Fruit fly (Drosophila melanogaster): ENCODE results near the gene Efa6.

Efa6 gene

DNA sequence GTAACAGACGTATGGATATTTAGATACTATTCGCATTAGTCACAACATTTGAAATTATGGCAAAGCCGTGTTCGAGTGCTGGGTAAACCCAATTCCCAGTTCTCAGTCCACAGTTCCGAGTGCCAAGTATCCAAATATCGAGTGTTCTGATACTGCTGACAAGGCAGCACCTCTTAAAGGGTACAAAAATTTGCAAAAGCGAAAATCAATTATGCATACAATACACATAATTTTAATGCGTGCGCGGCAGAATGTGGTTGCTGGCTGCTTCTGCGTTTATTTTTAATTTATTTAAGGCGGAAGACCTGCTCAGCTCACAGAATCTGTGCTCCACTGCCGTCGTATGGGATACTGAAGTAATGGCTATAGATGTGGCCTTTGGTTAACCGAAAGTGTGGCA is 34.9 kb upstream of the Efa6 start:
- TF ChIP-seq prd (optimal IDR thresholded peaks at IDR 0.05) (no peak), prd (GFP tag; IDR thresholded peaks at IDR 0.05) (0 out of 3 replicates have a peak, but pooled peaks have one; percentile 13), slbo (GFP tag; IDR thresholded peaks at IDR 0.05) (0 out of 2 replicates have a peak, but pooled peaks have one; percentile 25), vvl (GFP tag; IDR thresholded peaks at IDR 0.05) (0 out of 2 replicates have a peak, but pooled peaks have one; percentile 31), Dip2 (GFP tag; IDR thresholded peaks at IDR 0.05) (no peak), CG2202 (tag; optimal IDR thresholded peaks at IDR 0.05) (no peak), Med (GFP tag) (peak; percentile 57)

DNA sequence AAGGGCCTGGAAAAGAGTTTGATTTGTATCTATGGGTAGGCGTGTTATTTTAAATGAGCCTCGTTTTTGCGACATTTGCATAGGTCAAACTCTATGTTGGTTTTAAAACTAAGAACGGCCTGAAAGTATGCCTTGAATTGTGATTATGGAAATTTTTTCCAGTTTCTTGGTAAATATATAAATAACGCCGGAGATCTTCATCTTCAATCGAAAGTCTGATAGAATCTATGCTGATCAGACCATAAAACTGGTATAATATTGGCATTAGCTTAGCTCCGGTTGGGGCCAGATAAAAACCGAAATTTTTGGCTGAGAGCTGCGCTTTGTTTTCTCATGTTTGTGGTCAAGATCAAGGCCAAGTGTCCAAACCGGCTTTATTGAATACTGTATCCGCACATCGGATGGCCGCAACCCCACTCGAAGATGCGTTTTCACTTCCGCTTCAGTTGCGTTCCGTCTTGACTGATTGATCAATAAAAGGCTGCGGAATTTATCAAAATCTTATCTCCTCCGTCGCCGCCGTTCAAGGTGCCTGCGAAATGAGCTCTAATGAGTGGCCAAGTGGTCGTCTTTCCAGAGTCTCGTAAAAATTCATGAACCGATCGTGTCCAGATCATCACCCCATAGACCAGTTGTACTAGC is 30.3 kb upstream of the Efa6 start:
- TF ChIP-seq ftz-f1 (GFP tag; optimal IDR thresholded peaks at IDR 0.05) (peak; percentile 16), zen (tag; optimal IDR thresholded peaks at IDR 0.05) (no peak), en (GFP tag; optimal IDR thresholded peaks at IDR 0.05) (no peak), ems (GFP tag; optimal IDR thresholded peaks at IDR 0.05) (no peak), CG6272 (GFP tag; IDR thresholded peaks at IDR 0.05) (no peak), CG3838 (GFP tag; optimal IDR thresholded peaks at IDR 0.05) (no peak), CG17568 (GFP tag; optimal IDR thresholded peaks at IDR 0.05) (no peak), CG2202 (tag; optimal IDR thresholded peaks at IDR 0.05) (no peak), GATAe (GFP tag; conservative IDR thresholded peaks at IDR 0.05) (no peak), CG15601 (tag; optimal IDR thresholded peaks at IDR 0.05) (no peak), CG12942 (GFP tag; optimal IDR thresholded peaks at IDR 0.05) (no peak), Hey (tag; optimal IDR thresholded peaks at IDR 0.05) (no peak), ro (GFP tag; IDR thresholded peaks at IDR 0.05) (no peak), Dip3 (GFP tag; optimal IDR thresholded peaks at IDR 0.05) (no peak), crp (GFP tag; optimal IDR thresholded peaks at IDR 0.05) (no peak), CG7786 (GFP tag; optimal IDR thresholded peaks at IDR 0.05) (no peak), CG31365 (tag; optimal IDR thresholded peaks at IDR 0.05) (no peak), CG8281 (tag; optimal IDR thresholded peaks at IDR 0.05) (no peak), scrt (GFP tag; optimal IDR thresholded peaks at IDR 0.05) (no peak), pan (optimal IDR thresholded peaks at IDR 0.05) (no peak), pan (GFP tag; optimal IDR thresholded peaks at IDR 0.05 in 1 of 2, IDR thresholded peaks at IDR 0.05 in 1 of 2) (no peak), Eip74EF (GFP tag; optimal IDR thresholded peaks at IDR 0.05) (peak in 1 of 2 experiments; percentile 60), CG14965 (GFP tag; optimal IDR thresholded peaks at IDR 0.05; ENCODE audit: borderline replicate concordance) (no peak), sd (tag; optimal IDR thresholded peaks at IDR 0.05) (peak; percentile 67), sr (GFP tag; IDR thresholded peaks at IDR 0.05) (no peak), grn (GFP tag; optimal IDR thresholded peaks at IDR 0.05) (peak; percentile 69), CG11456 (GFP tag; IDR thresholded peaks at IDR 0.05) (no peak), ham (GFP tag; IDR thresholded peaks at IDR 0.05) (no peak), Doc3 (GFP tag; IDR thresholded peaks at IDR 0.05; ENCODE audit: partially characterized antibody) (no peak), CG2116 (GFP tag; optimal IDR thresholded peaks at IDR 0.05) (no peak), CG10321 (GFP tag; IDR thresholded peaks at IDR 0.05) (no peak), abd-A (tag; optimal IDR thresholded peaks at IDR 0.05) (peak; percentile 6), TFAM (GFP tag; optimal IDR thresholded peaks at IDR 0.05) (no peak), Blimp-1 (GFP tag; optimal IDR thresholded peaks at IDR 0.05) (peak; percentile 6), Ets65A (GFP tag) (peak; percentile 41), nmo (GFP tag; optimal IDR thresholded peaks at IDR 0.05) (no peak), CG12769 (tag; optimal IDR thresholded peaks at IDR 0.05) (no peak), sisA (GFP tag; IDR thresholded peaks at IDR 0.05) (no peak), sens-2 (GFP tag; IDR thresholded peaks at IDR 0.05) (no peak), Med (GFP tag) (no peak), Hr78 (GFP tag; optimal IDR thresholded peaks at IDR 0.05) (peak in 1 of 2 experiments; percentile 26), chinmo (GFP tag; IDR thresholded peaks at IDR 0.05; ENCODE audit: partially characterized antibody) (peak; percentile 89; the same call in 3 of the 4 replicates), ssp (GFP tag; IDR thresholded peaks at IDR 0.05) (no peak)
